Worm (Caenorhabditis elegans): ENCODE data around the gene C03B1.1.

ce11 chrX:6371192-6372116 is 3.1 kb upstream of the C03B1.1 start:
- TF ChIP-seq dao-5 (tag; optimal IDR thresholded peaks at IDR 0.05) (peak; percentile 64), him-1 (tag; optimal IDR thresholded peaks at IDR 0.05) (no peak), W03F9.2 (tag; optimal IDR thresholded peaks at IDR 0.05) (peak; percentile 3)
